Worm (Caenorhabditis elegans) whole organism, L2 larva: Measurements from ENCODE around the gene C51E3.9.

Source experiments
- C34F6.9 ChIP-seq: fragments of 150-350 bp; optimal IDR thresholded peaks from 2 replicates; lab custom pipeline; 2014; ENCODE audit warnings: missing biosample characterization, missing genetic modification characterization
- F13H6.1 ChIP-seq: sonication (generic microtip); optimal IDR thresholded peaks from 2 replicates; lab custom pipeline; 2016; ENCODE audit warnings: missing genetic modification characterization, missing compliant biosample characterization
- R02D3.7 ChIP-seq: fragments of 150-350 bp; optimal IDR thresholded peaks from 2 replicates; lab custom pipeline; 2014; ENCODE audit warnings: missing biosample characterization, missing genetic modification characterization
- Y55F3AM.14 ChIP-seq: fragments of 200-800 bp; sonication (Bioruptor generic); optimal IDR thresholded peaks from 2 replicates; lab custom pipeline; 2018; ENCODE audit warnings: mild to moderate bottlenecking, missing genetic modification characterization, missing compliant biosample characterization
- ZK546.5 ChIP-seq: sonication (generic microtip); optimal IDR thresholded peaks from 2 replicates; lab custom pipeline; 2017; ENCODE audit warnings: missing biosample characterization, missing genetic modification characterization
- alr-1 ChIP-seq: fragments of 150-350 bp; optimal IDR thresholded peaks from 2 replicates; lab custom pipeline; 2014; ENCODE audit warnings: missing biosample characterization, missing genetic modification characterization
- aly-2 ChIP-seq: fragments of 150-350 bp; optimal IDR thresholded peaks from 2 replicates; lab custom pipeline; 2014; ENCODE audit warnings: missing biosample characterization, missing genetic modification characterization
- ama-1 ChIP-seq: fragments of 150-350 bp; optimal IDR thresholded peaks from 2 replicates; lab custom pipeline; 2018; ENCODE audit warnings: inconsistent platforms
- blmp-1 ChIP-seq: sonication (generic microtip); optimal IDR thresholded peaks from 2 replicates; lab custom pipeline; 2017; ENCODE audit warnings: missing genetic modification characterization, mild to moderate bottlenecking, missing compliant biosample characterization, antibody characterized with exemption, moderate library complexity; ENCODE audit not compliant: insufficient read depth
- ceh-16 ChIP-seq: fragments of 150-350 bp; optimal IDR thresholded peaks from 2 replicates; lab custom pipeline; 2014; ENCODE audit warnings: missing biosample characterization, missing genetic modification characterization
- ceh-82 ChIP-seq: fragments of 150-350 bp; optimal IDR thresholded peaks from 2 replicates; lab custom pipeline; 2014; ENCODE audit warnings: missing biosample characterization, missing genetic modification characterization
- crh-2 ChIP-seq: sonication (generic microtip); optimal IDR thresholded peaks from 2 replicates; lab custom pipeline; 2017; ENCODE audit warnings: missing biosample characterization, missing genetic modification characterization
- egl-27 ChIP-seq: sonication (generic microtip); optimal IDR thresholded peaks from 3 replicates; lab custom pipeline; 2017; ENCODE audit warnings: missing biosample characterization, missing genetic modification reagents, missing genetic modification characterization
- elt-1 ChIP-seq: fragments of 150-350 bp; optimal IDR thresholded peaks from 2 replicates; lab custom pipeline; 2014; ENCODE audit warnings: missing biosample characterization, missing genetic modification characterization
- elt-3 ChIP-seq: sonication (generic microtip); optimal IDR thresholded peaks from 2 replicates; lab custom pipeline; 2017; ENCODE audit warnings: missing biosample characterization, missing genetic modification characterization
- fos-1 ChIP-seq: fragments of 150-350 bp; optimal IDR thresholded peaks from 2 replicates; lab custom pipeline; 2014; ENCODE audit warnings: missing biosample characterization, missing genetic modification characterization
- gmeb-1 ChIP-seq: fragments of 150-350 bp; optimal IDR thresholded peaks from 2 replicates; lab custom pipeline; 2014; ENCODE audit warnings: missing biosample characterization, missing genetic modification characterization
- lin-11 ChIP-seq: fragments of 150-350 bp; sonication (generic microtip); optimal IDR thresholded peaks from 2 replicates; lab custom pipeline; 2014; ENCODE audit warnings: missing biosample characterization, missing genetic modification characterization, inconsistent platforms, mixed read lengths
- lin-13 ChIP-seq: fragments of 150-350 bp; optimal IDR thresholded peaks from 2 replicates; lab custom pipeline; 2014; ENCODE audit warnings: missing biosample characterization, missing genetic modification reagents, missing genetic modification characterization
- lin-39 ChIP-seq: fragments of 150-350 bp; optimal IDR thresholded peaks from 2 replicates; lab custom pipeline; 2014; ENCODE audit warnings: missing biosample characterization, missing genetic modification reagents, missing genetic modification characterization
- lsy-2 ChIP-seq, 2 experiments: fragments of 150-350 bp in 1 of 2; sonication (generic microtip) in 1 of 2; optimal IDR thresholded peaks; 2 replicates each; lab custom pipeline; 2014 to 2017; ENCODE audit warnings: missing biosample characterization in 2 of 2, missing genetic modification characterization in 2 of 2
- mab-5 ChIP-seq: fragments of 150-350 bp; optimal IDR thresholded peaks from 2 replicates; lab custom pipeline; 2014; ENCODE audit warnings: missing biosample characterization, missing genetic modification characterization
- mbf-1 ChIP-seq: sonication (generic microtip); optimal IDR thresholded peaks from 2 replicates; lab custom pipeline; 2017; ENCODE audit warnings: missing biosample characterization, missing genetic modification characterization
- mdl-1 ChIP-seq, 2 experiments: fragments of 150-350 bp in 1 of 2; sonication (generic microtip) in 1 of 2; optimal IDR thresholded peaks; 2 replicates each; lab custom pipeline; 2017; ENCODE audit warnings: missing biosample characterization in 2 of 2, missing genetic modification characterization in 2 of 2
- nhr-10 ChIP-seq: sonication (generic microtip); optimal IDR thresholded peaks from 2 replicates; lab custom pipeline; 2017; ENCODE audit warnings: missing biosample characterization, missing genetic modification characterization
- nhr-11 ChIP-seq: fragments of 150-350 bp; optimal IDR thresholded peaks from 2 replicates; lab custom pipeline; 2014; ENCODE audit warnings: missing biosample characterization, missing genetic modification characterization
- nhr-129 ChIP-seq: fragments of 150-350 bp; optimal IDR thresholded peaks from 2 replicates; lab custom pipeline; 2014; ENCODE audit warnings: missing biosample characterization, missing genetic modification characterization
- nhr-21 ChIP-seq: fragments of 150-350 bp; optimal IDR thresholded peaks from 2 replicates; lab custom pipeline; 2014; ENCODE audit warnings: missing biosample characterization, missing genetic modification characterization
- nhr-23 ChIP-seq: fragments of 150-350 bp; optimal IDR thresholded peaks from 2 replicates; lab custom pipeline; 2014; ENCODE audit warnings: missing biosample characterization, missing genetic modification reagents, missing genetic modification characterization
- nhr-237 ChIP-seq: fragments of 150-350 bp; optimal IDR thresholded peaks from 2 replicates; lab custom pipeline; 2014; ENCODE audit warnings: missing biosample characterization, missing genetic modification characterization
- nhr-6 ChIP-seq: fragments of 150-350 bp; optimal IDR thresholded peaks from 2 replicates; lab custom pipeline; 2014; ENCODE audit warnings: missing biosample characterization, missing genetic modification characterization
- nhr-77 ChIP-seq: fragments of 150-350 bp; optimal IDR thresholded peaks from 2 replicates; lab custom pipeline; 2014; ENCODE audit warnings: missing biosample characterization, missing genetic modification characterization
- peb-1 ChIP-seq: fragments of 150-350 bp; optimal IDR thresholded peaks from 2 replicates; lab custom pipeline; 2014; ENCODE audit warnings: missing biosample characterization, missing genetic modification characterization
- sem-4 ChIP-seq: fragments of 150-350 bp; optimal IDR thresholded peaks from 2 replicates; lab custom pipeline; 2014; ENCODE audit warnings: missing biosample characterization, missing genetic modification reagents, missing genetic modification characterization
- sma-3 ChIP-seq: sonication (generic microtip); optimal IDR thresholded peaks from 2 replicates; lab custom pipeline; 2016; ENCODE audit warnings: missing genetic modification reagents, missing genetic modification characterization, missing compliant biosample characterization
- sma-9 ChIP-seq, 2 experiments: fragments of 150-350 bp in 1 of 2; sonication (generic microtip) in 1 of 2; optimal IDR thresholded peaks; 2 replicates each; lab custom pipeline; 2014 to 2016; ENCODE audit warnings: missing genetic modification characterization in 2 of 2, mild to moderate bottlenecking in 1 of 2, missing biosample characterization in 1 of 2, missing compliant biosample characterization in 1 of 2, missing genetic modification reagents in 1 of 2, moderate library complexity in 1 of 2
- snpc-4 ChIP-seq: fragments of 150-350 bp; optimal IDR thresholded peaks from 2 replicates; lab custom pipeline; 2014; ENCODE audit warnings: missing biosample characterization, missing genetic modification characterization
- unc-39 ChIP-seq: fragments of 150-350 bp; optimal IDR thresholded peaks from 2 replicates; lab custom pipeline; 2014; ENCODE audit warnings: missing biosample characterization, missing genetic modification characterization
- unc-55 ChIP-seq: fragments of 150-350 bp; sonication (generic microtip); optimal IDR thresholded peaks from 3 replicates; lab custom pipeline; 2014; ENCODE audit warnings: missing biosample characterization, missing genetic modification reagents, missing genetic modification characterization
- unc-62 ChIP-seq: fragments of 150-350 bp; optimal IDR thresholded peaks from 2 replicates; lab custom pipeline; 2014; ENCODE audit warnings: missing biosample characterization, missing genetic modification reagents, missing genetic modification characterization
- zag-1 ChIP-seq: fragments of 150-350 bp; optimal IDR thresholded peaks from 2 replicates; lab custom pipeline; 2014; ENCODE audit warnings: missing biosample characterization, missing genetic modification characterization
- ztf-1 ChIP-seq: fragments of 200-800 bp; sonication (Bioruptor generic); conservative IDR thresholded peaks from 2 replicates; pipeline ENCODE4 v1.3.6; 2022; ENCODE audit warnings: missing genetic modification characterization, missing compliant biosample characterization
- ztf-11 ChIP-seq: sonication (generic microtip); optimal IDR thresholded peaks from 2 replicates; lab custom pipeline; 2017; ENCODE audit warnings: missing biosample characterization, missing genetic modification characterization
- ztf-4 ChIP-seq: fragments of 150-350 bp; optimal IDR thresholded peaks from 2 replicates; lab custom pipeline; 2014; ENCODE audit warnings: missing biosample characterization, missing genetic modification characterization

C51E3.9 gene

ce11 chrV:10168870-10169269, 23.1 kb downstream of the C51E3.9 start:
- TF ChIP-seq ceh-16, result no peak
- no peak for TF ChIP-seq blmp-1 (tag; lab: Kevin White, UChicago)
- TF ChIP-seq crh-2 (tag; lab: Kevin White, UChicago), result peak; percentile 40
- no peak for TF ChIP-seq nhr-129
- TF ChIP-seq sma-3 (GFP tag; lab: Kevin White, UChicago), result no peak
- no peak for TF ChIP-seq sem-4 (tag; lab: Kevin White, UChicago)
- TF ChIP-seq nhr-11 (tag; lab: Kevin White, UChicago), result no peak
- no peak for TF ChIP-seq fos-1 (tag; lab: Kevin White, UChicago)
- TF ChIP-seq lsy-2 (tag; optimal IDR thresholded peaks at IDR 0.05; lab: Kevin White, UChicago), result peak in 1 of 2 experiments; percentile 40
- TF ChIP-seq Y55F3AM.14, result no peak
- TF ChIP-seq nhr-237, result peak; percentile 8
- no peak for TF ChIP-seq nhr-21
- TF ChIP-seq peb-1 (tag; lab: Kevin White, UChicago), result no peak
- TF ChIP-seq unc-62 (GFP tag; lab: Kevin White, UChicago), result no peak
- TF ChIP-seq unc-55 (GFP tag; lab: Kevin White, UChicago), result peak; percentile 51
- TF ChIP-seq elt-3 (tag; lab: Kevin White, UChicago), result no peak
- TF ChIP-seq zag-1 (tag; lab: Kevin White, UChicago), result no peak
- TF ChIP-seq C34F6.9 (tag; lab: Kevin White, UChicago), result no peak
- TF ChIP-seq ztf-4, result peak; percentile 13

ce11 chrV:10173653-10174052, 27.9 kb downstream of the C51E3.9 start, which contains the start of gene egl-3:
egl-3 (minus strand) TSS chrV:10173753.
- TF ChIP-seq alr-1 (tag; lab: Kevin White, UChicago) (no peak), blmp-1 (tag; lab: Kevin White, UChicago) (no peak), gmeb-1 (tag; lab: Kevin White, UChicago) (no peak), F13H6.1 (no peak), mdl-1 (tag; optimal IDR thresholded peaks at IDR 0.05; lab: Kevin White, UChicago) (no peak), nhr-77 (tag; lab: Kevin White, UChicago) (no peak), lin-39 (tag; lab: Kevin White, UChicago) (no peak), nhr-237 (no peak), sma-3 (GFP tag; lab: Kevin White, UChicago) (no peak), elt-1 (no peak), C34F6.9 (tag; lab: Kevin White, UChicago) (no peak), peb-1 (tag; lab: Kevin White, UChicago) (no peak), unc-55 (GFP tag; lab: Kevin White, UChicago) (no peak), ztf-4 (no peak), mbf-1 (tag; lab: Kevin White, UChicago) (no peak)
- TF ChIP-seq, all 48 proteins: peak for 0

DNA sequence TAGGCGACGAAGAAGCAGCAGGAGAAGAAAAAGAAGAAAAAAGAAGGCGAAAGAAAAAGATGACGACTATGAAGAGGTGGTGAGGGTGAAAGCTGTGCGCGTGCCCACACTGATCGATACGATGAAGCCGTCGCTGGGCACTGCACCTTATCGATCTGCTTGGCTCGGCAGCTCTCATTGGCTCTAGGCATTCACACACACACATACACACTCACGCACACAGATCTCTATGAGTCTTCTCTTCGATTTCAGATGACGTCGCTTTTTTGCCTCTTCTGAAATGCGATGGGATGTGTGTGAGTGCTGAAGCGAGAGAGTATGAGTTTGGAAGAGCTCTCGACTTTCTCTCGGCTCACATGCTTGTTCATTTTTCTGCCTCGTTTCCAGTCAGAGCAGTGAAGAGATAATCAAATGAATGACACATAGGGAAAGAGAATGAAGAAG, 28.9 kb downstream of the C51E3.9 start:
- TF ChIP-seq unc-62 (GFP tag; lab: Kevin White, UChicago), result no peak
- peak; percentile 59 for TF ChIP-seq Y55F3AM.14
- no peak for TF ChIP-seq nhr-23 (tag; lab: Kevin White, UChicago)
- no peak for TF ChIP-seq alr-1 (tag; lab: Kevin White, UChicago)
- TF ChIP-seq aly-2, result no peak
- peak; percentile 55 for TF ChIP-seq nhr-21
- TF ChIP-seq mbf-1 (tag; lab: Kevin White, UChicago), result no peak
- TF ChIP-seq lin-39 (tag; lab: Kevin White, UChicago), result peak; percentile 66
- TF ChIP-seq ZK546.5 (tag; lab: Kevin White, UChicago), result no peak
- TF ChIP-seq ama-1 (lab: Kevin White, UChicago), result no peak
- peak; percentile 67 for TF ChIP-seq sem-4 (tag; lab: Kevin White, UChicago)
- TF ChIP-seq lin-11 (tag; lab: Kevin White, UChicago), result peak; percentile 97
- TF ChIP-seq F13H6.1, result peak; percentile 79
- peak; percentile 86 for TF ChIP-seq nhr-6 (tag; lab: Kevin White, UChicago)
- TF ChIP-seq ztf-1 (GFP tag; lab: Robert Waterston, UW), result no peak
- TF ChIP-seq unc-55 (GFP tag; lab: Kevin White, UChicago), result peak; percentile 96
- TF ChIP-seq crh-2 (tag; lab: Kevin White, UChicago), result peak; percentile 81
- no peak for TF ChIP-seq gmeb-1 (tag; lab: Kevin White, UChicago)
- TF ChIP-seq ztf-11 (tag; lab: Kevin White, UChicago), result peak; percentile 40
- no peak for TF ChIP-seq sma-3 (GFP tag; lab: Kevin White, UChicago)
- TF ChIP-seq lsy-2 (tag; optimal IDR thresholded peaks at IDR 0.05; lab: Kevin White, UChicago), result peak; percentile 68 to 83
- TF ChIP-seq unc-39 (tag; lab: Kevin White, UChicago), result peak; percentile 60
- peak; percentile 95 for TF ChIP-seq C34F6.9 (tag; lab: Kevin White, UChicago)
- TF ChIP-seq nhr-77 (tag; lab: Kevin White, UChicago), result no peak
- no peak for TF ChIP-seq elt-1
- TF ChIP-seq sma-9 (GFP tag; optimal IDR thresholded peaks at IDR 0.05; lab: Kevin White, UChicago), result peak; percentile 79
- TF ChIP-seq sma-9 (tag; optimal IDR thresholded peaks at IDR 0.05; lab: Kevin White, UChicago), result no peak
- TF ChIP-seq peb-1 (tag; lab: Kevin White, UChicago), result no peak
- no peak for TF ChIP-seq elt-3 (tag; lab: Kevin White, UChicago)
- peak; percentile 67 for TF ChIP-seq lin-13
- TF ChIP-seq nhr-10 (tag; lab: Kevin White, UChicago), result no peak
- no peak for TF ChIP-seq ceh-82 (tag; lab: Kevin White, UChicago)
- peak; percentile 95 for TF ChIP-seq zag-1 (tag; lab: Kevin White, UChicago)
- peak; percentile 39 for TF ChIP-seq fos-1 (tag; lab: Kevin White, UChicago)
- TF ChIP-seq mab-5 (tag; lab: Kevin White, UChicago), result peak; percentile 75
- peak; percentile 46 for TF ChIP-seq snpc-4 (tag; lab: Kevin White, UChicago)
- peak; percentile 92 for TF ChIP-seq nhr-129
- no peak for TF ChIP-seq R02D3.7 (tag; lab: Kevin White, UChicago)
- peak; percentile 60 for TF ChIP-seq egl-27 (tag; lab: Kevin White, UChicago)
- TF ChIP-seq ztf-4, result peak; percentile 58
- TF ChIP-seq ceh-16, result no peak
- TF ChIP-seq blmp-1 (tag; lab: Kevin White, UChicago), result no peak
